Worm (Caenorhabditis elegans): Measurements from ENCODE around the gene C54D10.3.

DNA sequence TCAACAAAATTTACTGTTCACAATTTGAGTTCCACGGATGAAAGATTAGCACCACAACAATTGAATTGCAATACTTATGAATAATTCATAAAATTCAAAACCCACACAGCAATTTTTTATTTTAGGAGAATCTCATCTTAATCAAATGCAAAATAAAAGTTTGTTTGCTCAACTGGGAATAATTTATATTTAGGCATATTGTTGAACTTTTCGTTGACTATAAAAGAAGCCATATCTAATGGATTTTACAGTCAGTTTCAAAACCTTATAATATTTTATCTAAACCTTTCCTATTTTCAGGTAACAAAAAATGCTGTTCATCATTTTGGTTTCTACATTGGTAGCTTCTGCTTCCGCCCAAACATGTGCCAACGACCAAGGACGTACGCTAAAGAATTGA, at the start of gene C54D10.3:
- TF ChIP-seq pha-4 (tag; optimal IDR thresholded peaks at IDR 0.05) (no peak), nhr-77 (tag; optimal IDR thresholded peaks at IDR 0.05) (no peak), fkh-10 (GFP tag; optimal IDR thresholded peaks at IDR 0.05) (no peak), pqm-1 (tag; optimal IDR thresholded peaks at IDR 0.05) (no peak), ama-1 (optimal IDR thresholded peaks at IDR 0.05) (no peak), aly-2 (tag; optimal IDR thresholded peaks at IDR 0.05) (no peak), ceh-82 (tag; optimal IDR thresholded peaks at IDR 0.05) (no peak), nfya-1 (tag; optimal IDR thresholded peaks at IDR 0.05; ENCODE audit: insufficient read depth) (no peak)
